Fruit fly (Drosophila melanogaster): ENCODE measurements around the gene CG9109.

Gene CG9109

DNA sequence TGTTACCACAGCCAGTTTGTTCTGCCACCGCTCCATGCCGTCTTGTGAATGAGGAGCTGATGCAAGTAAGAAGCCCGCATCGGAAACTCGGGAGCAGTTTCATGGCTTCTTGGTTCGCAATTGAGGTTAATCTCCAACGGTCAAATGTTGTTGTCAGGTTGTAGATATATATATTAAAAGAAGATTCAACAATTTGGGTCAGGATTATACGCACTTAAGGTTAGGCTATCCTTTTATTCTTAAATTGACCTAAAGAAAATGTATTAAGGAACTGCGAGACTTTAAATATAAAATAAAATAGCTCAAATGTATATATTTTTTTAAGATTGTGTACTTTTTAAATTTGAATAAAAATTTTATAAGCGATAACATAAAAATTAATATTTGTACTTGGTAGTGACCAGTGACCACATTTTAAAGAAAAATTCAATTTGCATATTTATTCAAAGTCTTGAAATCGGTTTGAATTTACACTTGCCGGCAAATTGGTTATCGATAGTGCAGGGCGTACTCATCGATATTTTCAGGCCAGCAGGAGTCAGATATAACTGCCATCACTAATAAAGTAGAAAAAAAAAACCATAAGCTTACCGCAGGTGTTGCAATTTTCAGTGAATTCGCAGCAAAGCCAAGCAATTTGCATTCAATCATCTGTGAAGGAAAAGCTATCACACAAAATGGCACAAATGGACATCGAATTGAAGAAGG is 34.5 kb upstream of the CG9109 start, which contains the start of the genes CG9150 and Pfdn1 (continued):
- TF ChIP-seq her (GFP tag; optimal IDR thresholded peaks at IDR 0.05) (peak; percentile 2), cas (GFP tag; IDR thresholded peaks at IDR 0.05) (no peak), CG15601 (tag; optimal IDR thresholded peaks at IDR 0.05) (no peak), crol (GFP tag; IDR thresholded peaks at IDR 0.05) (no peak), nerfin-1 (tag; optimal IDR thresholded peaks at IDR 0.05) (no peak), CG12104 (GFP tag; optimal IDR thresholded peaks at IDR 0.05) (no peak), CG9797 (GFP tag; optimal IDR thresholded peaks at IDR 0.05) (peak; percentile 12), pnt (GFP tag; optimal IDR thresholded peaks at IDR 0.05) (no peak), pzg (GFP tag; optimal IDR thresholded peaks at IDR 0.05) (peak; percentile 69), bbx (GFP tag; IDR thresholded peaks at IDR 0.05; ENCODE audit: partially characterized antibody) (peak; percentile 91), Ets97D (GFP tag; optimal IDR thresholded peaks at IDR 0.05) (peak; percentile 39), CG3995 (GFP tag; optimal IDR thresholded peaks at IDR 0.05) (peak; percentile 90), CG2129 (GFP tag; IDR thresholded peaks at IDR 0.05; ENCODE audit: partially characterized antibody) (peak; percentile 80), CG6813 (GFP tag; optimal IDR thresholded peaks at IDR 0.05) (no peak), z (GFP tag; IDR thresholded peaks at IDR 0.05) (no peak), yki (optimal IDR thresholded peaks at IDR 0.05) (no peak), Med (GFP tag) (peak; percentile 82), Dll (GFP tag; IDR thresholded peaks at IDR 0.05; ENCODE audit: partially characterized antibody) (peak; percentile 89), CG15011 (GFP tag; optimal IDR thresholded peaks at IDR 0.05) (no peak), dysf (GFP tag; IDR thresholded peaks at IDR 0.05) (no peak), phol (tag; optimal IDR thresholded peaks at IDR 0.05) (peak; percentile 18), CG13624 (GFP tag; optimal IDR thresholded peaks at IDR 0.05) (peak; percentile 29), Atf3 (GFP tag; optimal IDR thresholded peaks at IDR 0.05) (no peak), unc-4 (GFP tag; IDR thresholded peaks at IDR 0.05; ENCODE audit: partially characterized antibody) (peak; percentile 90), knrl (GFP tag; IDR thresholded peaks at IDR 0.05; ENCODE audit: partially characterized antibody) (peak; percentile 81), trem (tag; optimal IDR thresholded peaks at IDR 0.05) (peak; percentile 26), fd64A (GFP tag; optimal IDR thresholded peaks at IDR 0.05) (no peak), hb (GFP tag; IDR thresholded peaks at IDR 0.05; ENCODE audit: partially characterized antibody) (peak; percentile 60; the same call in 2 of the 3 replicates), CG9932 (GFP tag; IDR thresholded peaks at IDR 0.05) (peak; percentile 52), BEAF-32 (GFP tag; optimal IDR thresholded peaks at IDR 0.05) (peak; percentile 86), Ravus (GFP tag; IDR thresholded peaks at IDR 0.05) (no peak), ato (GFP tag; IDR thresholded peaks at IDR 0.05; ENCODE audit: partially characterized antibody) (peak; percentile 85), CG4360 (GFP tag; IDR thresholded peaks at IDR 0.05) (no peak), Hr51 (GFP tag; optimal IDR thresholded peaks at IDR 0.05) (no peak), CG4617 (GFP tag; optimal IDR thresholded peaks at IDR 0.05; ENCODE audit: borderline replicate concordance) (peak; percentile 61), dmrt11E (tag; optimal IDR thresholded peaks at IDR 0.05) (no peak), crp (GFP tag; optimal IDR thresholded peaks at IDR 0.05) (peak in 1 of 2 experiments; percentile 54), CG15514 (GFP tag; optimal IDR thresholded peaks at IDR 0.05) (peak; percentile 94), CG13894 (tag; optimal IDR thresholded peaks at IDR 0.05) (no peak), CG34422 (GFP tag; IDR thresholded peaks at IDR 0.05) (no peak; the same call in 2 of the 3 replicates), HLH4C (GFP tag; IDR thresholded peaks at IDR 0.05; ENCODE audit: partially characterized antibody) (peak; percentile 85), Dref (GFP tag; IDR thresholded peaks at IDR 0.05) (peak; percentile 95), CG12219 (GFP tag; optimal IDR thresholded peaks at IDR 0.05) (no peak), sens (GFP tag) (peak; percentile 71), vnd (GFP tag; IDR thresholded peaks at IDR 0.05; ENCODE audit: partially characterized antibody) (peak; percentile 75), bsh (GFP tag; optimal IDR thresholded peaks at IDR 0.05) (no peak), Mad (GFP tag; optimal IDR thresholded peaks at IDR 0.05) (no peak), chm (GFP tag; IDR thresholded peaks at IDR 0.05) (no peak)
